Fruit fly (Drosophila melanogaster) whole organism, embryonic: Measurements from ENCODE around the gene VhaM9.7-d.

ENCODE experiments used
- Abd-B ChIP-seq: fragments of 200-800 bp; sonication (Bioruptor generic); optimal IDR thresholded peaks from 2 replicates; lab custom pipeline; 2018; ENCODE audit warnings: missing biosample characterization, mild to moderate bottlenecking, missing genetic modification characterization, moderate library complexity
- Awh ChIP-seq: fragments of 200-800 bp; sonication (Bioruptor generic); IDR thresholded peaks from 2 replicates; pipeline ENCODE4, ENCODE4 v1.3.6; 2022; ENCODE audit warnings: missing biosample characterization, missing genetic modification characterization
- C15 ChIP-seq: fragments of 200-800 bp; sonication (Bioruptor generic); IDR thresholded peaks from 3 replicates; pipeline ENCODE4 v1.3.6; 2022; ENCODE audit warnings: missing biosample characterization, missing genetic modification characterization
- CG10209 ChIP-seq: fragments of 200-800 bp; sonication (Bioruptor generic); optimal IDR thresholded peaks from 3 replicates; lab custom pipeline; 2017; ENCODE audit warnings: missing biosample characterization, mild to moderate bottlenecking, missing genetic modification characterization, missing genetic modification reagents
- CG10654 ChIP-seq: fragments of 200-800 bp; sonication (Bioruptor generic); optimal IDR thresholded peaks from 2 replicates; lab custom pipeline; 2016; ENCODE audit warnings: missing biosample characterization, missing genetic modification characterization
- CG11456 ChIP-seq: fragments of 200-800 bp; sonication (Bioruptor generic); IDR thresholded peaks from 3 replicates; pipeline ENCODE4 v1.3.6; 2022; ENCODE audit warnings: missing biosample characterization, missing genetic modification characterization
- CG11504 ChIP-seq: fragments of 200-800 bp; sonication (Bioruptor generic); optimal IDR thresholded peaks from 3 replicates; lab custom pipeline; 2019; ENCODE audit warnings: missing biosample characterization, mild to moderate bottlenecking, missing genetic modification characterization, moderate library complexity
- CG11696 ChIP-seq: fragments of 200-800 bp; sonication (Bioruptor generic); IDR thresholded peaks from 2 replicates; pipeline ENCODE4 v1.3.6; 2022; ENCODE audit warnings: missing biosample characterization, missing genetic modification characterization
- CG12155 ChIP-seq: fragments of 200-800 bp; sonication (Bioruptor generic); optimal IDR thresholded peaks from 3 replicates; lab custom pipeline; 2016; ENCODE audit warnings: missing biosample characterization, missing genetic modification characterization
- CG12769 ChIP-seq: fragments of 200-800 bp; sonication (Bioruptor generic); optimal IDR thresholded peaks from 2 replicates; lab custom pipeline; 2019; ENCODE audit warnings: missing biosample characterization, mild to moderate bottlenecking, missing genetic modification characterization, moderate library complexity
- CG12942 ChIP-seq: fragments of 200-800 bp; sonication (Bioruptor generic); optimal IDR thresholded peaks from 3 replicates; lab custom pipeline; 2016; ENCODE audit warnings: missing biosample characterization, missing genetic modification characterization
- CG14050 ChIP-seq: fragments of 200-800 bp; sonication (Bioruptor generic); IDR thresholded peaks from 3 replicates; pipeline ENCODE4 v1.3.6; 2022; ENCODE audit warnings: missing biosample characterization, missing genetic modification characterization
- CG14860 ChIP-seq: fragments of 200-800 bp; sonication (Bioruptor generic); IDR thresholded peaks from 3 replicates; pipeline ENCODE4 v1.3.6; 2022; ENCODE audit warnings: missing biosample characterization, missing genetic modification characterization; ENCODE audit not compliant: partially characterized antibody
- CG17802 ChIP-seq: fragments of 200-800 bp; sonication (Bioruptor generic); optimal IDR thresholded peaks from 2 replicates; lab custom pipeline; 2018; ENCODE audit warnings: missing biosample characterization, mild to moderate bottlenecking, missing genetic modification characterization, moderate library complexity
- CG1832 ChIP-seq: fragments of 200-800 bp; sonication (Bioruptor generic); optimal IDR thresholded peaks from 2 replicates; lab custom pipeline; 2017; ENCODE audit warnings: missing biosample characterization, mild to moderate bottlenecking, missing genetic modification characterization, inconsistent platforms
- CG2120 ChIP-seq: fragments of 200-800 bp; sonication (Bioruptor generic); optimal IDR thresholded peaks from 3 replicates; lab custom pipeline; 2016; ENCODE audit warnings: missing biosample characterization, missing genetic modification characterization
- CG30403 ChIP-seq: fragments of 200-800 bp; sonication (Bioruptor generic); optimal IDR thresholded peaks from 3 replicates; lab custom pipeline; 2016; ENCODE audit warnings: missing biosample characterization, missing genetic modification characterization
- CG30431 ChIP-seq: fragments of 200-800 bp; sonication (Bioruptor generic); optimal IDR thresholded peaks from 2 replicates; lab custom pipeline; 2017; ENCODE audit warnings: missing biosample characterization, missing genetic modification characterization
- CG31224 ChIP-seq: fragments of 200-800 bp; sonication (Bioruptor generic); IDR thresholded peaks from 2 replicates; pipeline ENCODE4 v1.3.6; 2022; ENCODE audit warnings: missing biosample characterization, missing genetic modification characterization
- CG31365 ChIP-seq: fragments of 200-800 bp; sonication (Bioruptor generic); optimal IDR thresholded peaks from 2 replicates; lab custom pipeline; 2018; ENCODE audit warnings: missing biosample characterization, mild to moderate bottlenecking, missing genetic modification characterization
- CG31441 ChIP-seq: fragments of 200-800 bp; sonication (Bioruptor generic); IDR thresholded peaks from 2 replicates; pipeline ENCODE4 v1.3.6; 2022; ENCODE audit warnings: missing biosample characterization, missing genetic modification characterization
- CG34376 ChIP-seq: fragments of 200-800 bp; sonication (Bioruptor generic); optimal IDR thresholded peaks from 2 replicates; lab custom pipeline; 2018; ENCODE audit warnings: missing biosample characterization, mild to moderate bottlenecking, missing genetic modification characterization
- CG7372 ChIP-seq: fragments of 200-800 bp; sonication (Bioruptor generic); IDR thresholded peaks from 2 replicates; pipeline ENCODE4 v1.3.6; 2022; ENCODE audit warnings: missing biosample characterization, missing genetic modification characterization
- CG7556 ChIP-seq: fragments of 200-800 bp; sonication (Bioruptor generic); optimal IDR thresholded peaks from 2 replicates; lab custom pipeline; 2017; ENCODE audit warnings: missing biosample characterization, mild to moderate bottlenecking, missing genetic modification characterization
- CG7928 ChIP-seq: fragments of 200-800 bp; sonication (Bioruptor generic); optimal IDR thresholded peaks from 2 replicates; lab custom pipeline; 2017; ENCODE audit warnings: missing biosample characterization, mild to moderate bottlenecking, missing genetic modification characterization
- CG7987 ChIP-seq: fragments of 200-800 bp; sonication (Bioruptor generic); optimal IDR thresholded peaks from 2 replicates; lab custom pipeline; 2018; ENCODE audit warnings: missing biosample characterization, mild to moderate bottlenecking, missing genetic modification characterization, moderate library complexity
- CG9817 ChIP-seq: fragments of 200-800 bp; sonication (Bioruptor generic); optimal IDR thresholded peaks from 2 replicates; lab custom pipeline; 2018; ENCODE audit warnings: missing biosample characterization, mild to moderate bottlenecking, missing genetic modification characterization, moderate library complexity
- Dref ChIP-seq: fragments of 200-800 bp; sonication (Bioruptor generic); IDR thresholded peaks from 2 replicates; pipeline ENCODE4 v1.3.6; 2022; ENCODE audit warnings: missing biosample characterization, missing genetic modification characterization
- Fer1 ChIP-seq: fragments of 200-800 bp; sonication (Bioruptor generic); optimal IDR thresholded peaks from 2 replicates; lab custom pipeline; 2017; ENCODE audit warnings: missing biosample characterization, mild to moderate bottlenecking, missing genetic modification characterization
- Hmr ChIP-seq: fragments of 200-800 bp; sonication (Bioruptor generic); optimal IDR thresholded peaks from 3 replicates; lab custom pipeline; 2017; ENCODE audit warnings: mild to moderate bottlenecking, missing biosample characterization, missing genetic modification reagents, missing genetic modification characterization
- Hr3 ChIP-seq: fragments of 200-800 bp; sonication (Bioruptor generic); optimal IDR thresholded peaks from 3 replicates; lab custom pipeline; 2016; ENCODE audit warnings: missing biosample characterization, missing genetic modification characterization
- Lim3 ChIP-seq: fragments of 200-800 bp; sonication (Bioruptor generic); IDR thresholded peaks from 2 replicates; pipeline ENCODE4 v1.3.6; 2022; ENCODE audit warnings: missing biosample characterization, missing genetic modification characterization
- Mes4 ChIP-seq: fragments of 200-800 bp; sonication (Bioruptor generic); optimal IDR thresholded peaks from 2 replicates; lab custom pipeline; 2016; ENCODE audit warnings: missing biosample characterization, missing genetic modification characterization
- Nf-YA ChIP-seq: fragments of 200-800 bp; sonication (Bioruptor generic); IDR thresholded peaks from 2 replicates; pipeline ENCODE4 v1.3.6; 2022; ENCODE audit warnings: missing biosample characterization, missing genetic modification characterization
- Oli ChIP-seq: fragments of 200-800 bp; sonication (Bioruptor generic); optimal IDR thresholded peaks from 2 replicates; lab custom pipeline; 2018; ENCODE audit warnings: missing biosample characterization, mild to moderate bottlenecking, missing genetic modification characterization, moderate library complexity
- Pdp1 ChIP-seq, 2 experiments: fragments of 200-800 bp; sonication (Bioruptor generic); optimal IDR thresholded peaks; 3 replicates each; lab custom pipeline; 2016; ENCODE audit warnings: missing biosample characterization in 2 of 2, missing genetic modification characterization in 2 of 2, mild to moderate bottlenecking in 1 of 2, moderate library complexity in 1 of 2
- Tbp ChIP-seq: fragments of >200 bp; optimal IDR thresholded peaks from 2 replicates; lab custom pipeline; 2018; ENCODE audit warnings: missing biosample characterization, missing genetic modification characterization
- ase ChIP-seq: fragments of 200-800 bp; sonication (Bioruptor generic); IDR thresholded peaks from 3 replicates; pipeline ENCODE4 v1.3.6; 2022; ENCODE audit warnings: missing biosample characterization, missing genetic modification characterization
- en ChIP-seq: fragments of 200-800 bp; sonication (Bioruptor generic); optimal IDR thresholded peaks from 2 replicates; lab custom pipeline; 2016; ENCODE audit warnings: missing biosample characterization, missing genetic modification characterization
- eyg ChIP-seq: fragments of 200-800 bp; sonication (Bioruptor generic); optimal IDR thresholded peaks from 3 replicates; lab custom pipeline; 2016; ENCODE audit warnings: missing biosample characterization, missing genetic modification characterization
- fd64A ChIP-seq: fragments of 200-800 bp; sonication (Bioruptor generic); optimal IDR thresholded peaks from 3 replicates; lab custom pipeline; 2018; ENCODE audit warnings: missing biosample characterization, mild to moderate bottlenecking, missing genetic modification characterization
- gcm ChIP-seq: fragments of 200-800 bp; sonication (Bioruptor generic); optimal IDR thresholded peaks from 2 replicates; lab custom pipeline; 2019; ENCODE audit warnings: missing biosample characterization, mild to moderate bottlenecking, missing genetic modification characterization, moderate library complexity
- ham ChIP-seq: fragments of 200-800 bp; sonication (Bioruptor generic); IDR thresholded peaks from 2 replicates; pipeline ENCODE4 v1.3.6; 2022; ENCODE audit warnings: missing biosample characterization, missing genetic modification characterization
- kah ChIP-seq: fragments of 200-800 bp; sonication (Bioruptor generic); optimal IDR thresholded peaks from 2 replicates; lab custom pipeline; 2018; ENCODE audit warnings: missing biosample characterization, mild to moderate bottlenecking, missing genetic modification characterization
- lov ChIP-seq, 2 experiments: fragments of 200-800 bp in 1 of 2; fragments of >200 bp in 1 of 2; sonication (Bioruptor generic) in 1 of 2; IDR thresholded peaks in 1 of 2; optimal IDR thresholded peaks in 1 of 2; 2 replicates in 1 of 2; 3 replicates in 1 of 2; pipeline versions ENCODE4 v1.3.6 to Lab custom; 2017 to 2022; ENCODE audit warnings: missing biosample characterization in 1 of 2, missing genetic modification characterization in 1 of 2
- pum ChIP-seq: fragments of 200-800 bp; sonication (Bioruptor generic); optimal IDR thresholded peaks from 2 replicates; lab custom pipeline; 2016; ENCODE audit warnings: missing biosample characterization, missing genetic modification characterization
- row ChIP-seq: fragments of 200-800 bp; sonication (Bioruptor generic); IDR thresholded peaks from 3 replicates; pipeline ENCODE4 v1.3.6; 2022; ENCODE audit warnings: missing biosample characterization, missing genetic modification characterization
- slp2 ChIP-seq: fragments of 200-800 bp; sonication (Bioruptor generic); optimal IDR thresholded peaks from 2 replicates; lab custom pipeline; 2016; ENCODE audit warnings: missing biosample characterization, missing genetic modification characterization
- stwl ChIP-seq: fragments of 200-800 bp; sonication (Bioruptor generic); optimal IDR thresholded peaks from 3 replicates; lab custom pipeline; 2018; ENCODE audit warnings: missing biosample characterization, mild to moderate bottlenecking, missing genetic modification characterization, moderate library complexity
- tin ChIP-seq: fragments of 200-800 bp; sonication (Bioruptor generic); optimal IDR thresholded peaks from 3 replicates; lab custom pipeline; 2016; ENCODE audit warnings: missing biosample characterization, missing genetic modification characterization
- vnd ChIP-seq: fragments of 200-800 bp; sonication (Bioruptor generic); IDR thresholded peaks from 3 replicates; pipeline ENCODE4 v1.3.6; 2022; ENCODE audit warnings: missing biosample characterization, missing genetic modification characterization; ENCODE audit not compliant: partially characterized antibody
- z ChIP-seq: fragments of 200-800 bp; sonication (Bioruptor generic); IDR thresholded peaks from 3 replicates; pipeline ENCODE4 v1.3.6; 2022; ENCODE audit warnings: missing biosample characterization, missing genetic modification characterization

Gene VhaM9.7-d

dm6 chr3R:16991781-16992180 lies 16.8 kb downstream of the VhaM9.7-d start, which contains the start of gene EMC2B (continued):
- TF ChIP-seq CG17802 (tag; lab: Kevin White, UChicago) = no peak
- no peak for TF ChIP-seq CG31365 (tag; lab: Kevin White, UChicago)
- TF ChIP-seq gcm (GFP tag; lab: Kevin White, UChicago) = no peak
- peak; percentile 65 for TF ChIP-seq pum
- peak; percentile 45 for TF ChIP-seq CG11504
- TF ChIP-seq Hmr (GFP tag; lab: Kevin White, UChicago) = peak; percentile 49
- no peak for TF ChIP-seq CG1832 (GFP tag; lab: Kevin White, UChicago)
- no peak for TF ChIP-seq z (GFP tag; lab: Robert Waterston, UW)
- TF ChIP-seq CG10654 (GFP tag; lab: Kevin White, UChicago) = no peak
- TF ChIP-seq Nf-YA = no peak
- TF ChIP-seq CG7987 (GFP tag; lab: Kevin White, UChicago) = no peak
- peak; percentile 43 for TF ChIP-seq CG9817 (tag; lab: Kevin White, UChicago)
- no peak for TF ChIP-seq Dref (GFP tag; lab: Robert Waterston, UW)
- peak; percentile 88 for TF ChIP-seq stwl (tag; lab: Kevin White, UChicago)
- TF ChIP-seq kah (GFP tag; lab: Kevin White, UChicago) = no peak
- no peak for TF ChIP-seq CG30431 (GFP tag; lab: Kevin White, UChicago)
- no peak for TF ChIP-seq CG7556 (GFP tag; lab: Kevin White, UChicago)
- TF ChIP-seq vnd (GFP tag; lab: Robert Waterston, UW) = no peak
- peak; percentile 69 for TF ChIP-seq CG2120 (GFP tag; lab: Kevin White, UChicago)
- TF ChIP-seq Oli (tag; lab: Kevin White, UChicago) = peak; percentile 34
- no peak for TF ChIP-seq CG11456 (GFP tag; lab: Robert Waterston, UW)
- peak; percentile 49 to 61 for TF ChIP-seq Pdp1 (GFP tag; optimal IDR thresholded peaks at IDR 0.05; lab: Kevin White, UChicago)
- TF ChIP-seq Tbp (GFP tag; lab: Kevin White, UChicago) = no peak
- no peak for TF ChIP-seq CG31224 (GFP tag; lab: Robert Waterston, UW)
- TF ChIP-seq lov (optimal IDR thresholded peaks at IDR 0.05; lab: Kevin White, UChicago) = no peak
- TF ChIP-seq lov (GFP tag; IDR thresholded peaks at IDR 0.05; lab: Robert Waterston, UW) = no peak
- TF ChIP-seq CG30403 = peak; percentile 58
- no peak for TF ChIP-seq Mes4
- TF ChIP-seq CG7928 (GFP tag; lab: Kevin White, UChicago) = no peak
- peak; percentile 62 for TF ChIP-seq Abd-B (GFP tag; lab: Kevin White, UChicago)
- peak; percentile 23 for TF ChIP-seq tin (GFP tag; lab: Kevin White, UChicago)
- no peak for TF ChIP-seq CG14860 (GFP tag; lab: Robert Waterston, UW)
- TF ChIP-seq eyg (GFP tag; lab: Kevin White, UChicago) = peak; percentile 75
- no peak for TF ChIP-seq CG34376
- no peak for TF ChIP-seq en (GFP tag; lab: Kevin White, UChicago)
- peak; percentile 24 for TF ChIP-seq Fer1 (GFP tag; lab: Kevin White, UChicago)
- no peak for TF ChIP-seq ham (GFP tag; lab: Robert Waterston, UW)
- no peak for TF ChIP-seq CG12942 (GFP tag; lab: Kevin White, UChicago)
- TF ChIP-seq CG10209 (GFP tag; lab: Kevin White, UChicago) = no peak
- no peak for TF ChIP-seq ase (GFP tag; lab: Robert Waterston, UW)
- no peak for TF ChIP-seq CG11696 (GFP tag; lab: Robert Waterston, UW)
- TF ChIP-seq CG7372 (GFP tag; lab: Robert Waterston, UW) = no peak
- TF ChIP-seq CG31441 (GFP tag; lab: Robert Waterston, UW) = no peak
- TF ChIP-seq CG12155 = peak; percentile 39
- no peak for TF ChIP-seq fd64A (GFP tag; lab: Kevin White, UChicago)
- no peak for TF ChIP-seq slp2 (GFP tag; lab: Kevin White, UChicago)
- TF ChIP-seq row (GFP tag; lab: Robert Waterston, UW) = no peak
- TF ChIP-seq Hr3 (GFP tag; lab: Kevin White, UChicago) = peak; percentile 39
- TF ChIP-seq C15 = no peak
- TF ChIP-seq CG12769 (tag; lab: Kevin White, UChicago) = peak; percentile 37
- TF ChIP-seq Awh (GFP tag; lab: Robert Waterston, UW) = no peak
- no peak for TF ChIP-seq CG14050 (GFP tag; lab: Robert Waterston, UW)
- no peak for TF ChIP-seq Lim3
